Worm (Caenorhabditis elegans) whole organism, late embryonic: ENCODE data around the gene vps-2.

ENCODE experiments used
- C08G9.2 ChIP-seq: sonication (generic microtip); optimal IDR thresholded peaks from 2 replicates; lab custom pipeline; 2016; ENCODE audit warnings: mild to moderate bottlenecking, missing genetic modification characterization, moderate library complexity, missing compliant biosample characterization
- C38D4.7 ChIP-seq: fragments of 200-800 bp; sonication (Bioruptor generic); optimal IDR thresholded peaks from 2 replicates; lab custom pipeline; 2018; ENCODE audit warnings: mild to moderate bottlenecking, missing genetic modification characterization, moderate library complexity, missing compliant biosample characterization
- F13H6.1 ChIP-seq: sonication (generic microtip); optimal IDR thresholded peaks from 2 replicates; lab custom pipeline; 2016; ENCODE audit warnings: missing genetic modification characterization, missing compliant biosample characterization
- ceh-18 ChIP-seq: sonication (generic microtip); optimal IDR thresholded peaks from 2 replicates; lab custom pipeline; 2016; ENCODE audit warnings: missing genetic modification characterization, missing compliant biosample characterization
- ceh-2 ChIP-seq: sonication (generic microtip); optimal IDR thresholded peaks from 2 replicates; lab custom pipeline; 2016; ENCODE audit warnings: missing genotype, missing genetic modification characterization, missing compliant biosample characterization
- ceh-31 ChIP-seq: sonication (generic microtip); optimal IDR thresholded peaks from 2 replicates; lab custom pipeline; 2016; ENCODE audit warnings: missing genetic modification characterization, missing compliant biosample characterization
- ceh-34 ChIP-seq: sonication (generic microtip); optimal IDR thresholded peaks from 2 replicates; lab custom pipeline; 2016; ENCODE audit warnings: mild to moderate bottlenecking, missing genetic modification characterization, missing compliant biosample characterization
- ceh-45 ChIP-seq: fragments of 200-800 bp; sonication (Bioruptor generic); IDR thresholded peaks from 2 replicates; pipeline ENCODE4 v1.3.6; 2022; ENCODE audit warnings: missing genetic modification reagents, missing genetic modification characterization, missing compliant biosample characterization
- ceh-48 ChIP-seq: sonication (generic microtip); optimal IDR thresholded peaks from 2 replicates; lab custom pipeline; 2016; ENCODE audit warnings: missing genetic modification characterization, inconsistent platforms, missing compliant biosample characterization
- ceh-9 ChIP-seq: sonication (generic microtip); optimal IDR thresholded peaks from 2 replicates; lab custom pipeline; 2016; ENCODE audit warnings: mild to moderate bottlenecking, missing genetic modification characterization, inconsistent platforms, missing compliant biosample characterization
- elt-2 ChIP-seq: sonication (generic microtip); optimal IDR thresholded peaks from 2 replicates; lab custom pipeline; 2016; ENCODE audit warnings: missing genetic modification reagents, missing genetic modification characterization, missing compliant biosample characterization
- ets-4 ChIP-seq: sonication (generic microtip); optimal IDR thresholded peaks from 2 replicates; lab custom pipeline; 2016; ENCODE audit warnings: missing genetic modification characterization, missing compliant biosample characterization
- fax-1 ChIP-seq: sonication (generic microtip); optimal IDR thresholded peaks from 2 replicates; lab custom pipeline; 2016; ENCODE audit warnings: missing genotype, missing genetic modification characterization, missing compliant biosample characterization
- hlh-15 ChIP-seq: sonication (generic microtip); optimal IDR thresholded peaks from 2 replicates; lab custom pipeline; 2016; ENCODE audit warnings: missing genetic modification characterization, missing compliant biosample characterization
- hlh-30 ChIP-seq: sonication (generic microtip); optimal IDR thresholded peaks from 2 replicates; lab custom pipeline; 2017; ENCODE audit warnings: antibody characterized with exemption, missing genetic modification characterization, missing compliant biosample characterization; ENCODE audit not compliant: insufficient read depth
- hlh-6 ChIP-seq: sonication (generic microtip); optimal IDR thresholded peaks from 2 replicates; lab custom pipeline; 2016; ENCODE audit warnings: missing genotype, missing genetic modification characterization, missing compliant biosample characterization
- hlh-8 ChIP-seq: sonication (generic microtip); optimal IDR thresholded peaks from 2 replicates; lab custom pipeline; 2016; ENCODE audit warnings: missing genotype, missing genetic modification characterization, missing compliant biosample characterization
- lin-11 ChIP-seq: fragments of 200-800 bp; sonication (Bioruptor generic); optimal IDR thresholded peaks from 2 replicates; lab custom pipeline; 2018; ENCODE audit warnings: mild to moderate bottlenecking, missing genetic modification characterization, missing compliant biosample characterization
- nfya-1 ChIP-seq: sonication (generic microtip); optimal IDR thresholded peaks from 2 replicates; lab custom pipeline; 2017; ENCODE audit warnings: missing genetic modification characterization, mild to moderate bottlenecking, missing compliant biosample characterization, antibody characterized with exemption, moderate library complexity
- nhr-11 ChIP-seq: fragments of 150-350 bp; optimal IDR thresholded peaks from 2 replicates; lab custom pipeline; 2014; ENCODE audit warnings: missing biosample characterization, missing genetic modification characterization
- npax-4 ChIP-seq: sonication (generic microtip); optimal IDR thresholded peaks from 2 replicates; lab custom pipeline; 2016; ENCODE audit warnings: missing genetic modification characterization, missing compliant biosample characterization
- pat-9 ChIP-seq: fragments of 200-800 bp; sonication (Bioruptor generic); optimal IDR thresholded peaks from 2 replicates; lab custom pipeline; 2018; ENCODE audit warnings: mild to moderate bottlenecking, missing genetic modification characterization, moderate library complexity, missing compliant biosample characterization
- pha-2 ChIP-seq: sonication (generic microtip); optimal IDR thresholded peaks from 2 replicates; lab custom pipeline; 2017; ENCODE audit warnings: mild to moderate bottlenecking, missing genetic modification characterization, missing compliant biosample characterization
- pha-4 ChIP-seq: fragments of 150-350 bp; optimal IDR thresholded peaks from 2 replicates; lab custom pipeline; 2018; ENCODE audit warnings: missing biosample characterization, missing genetic modification reagents, missing genetic modification characterization
- pqm-1 ChIP-seq: sonication (generic microtip); optimal IDR thresholded peaks from 2 replicates; lab custom pipeline; 2016; ENCODE audit warnings: missing genetic modification characterization, missing compliant biosample characterization
- pros-1 ChIP-seq: fragments of 150-350 bp; optimal IDR thresholded peaks from 2 replicates; lab custom pipeline; 2014; ENCODE audit warnings: missing biosample characterization, missing genetic modification reagents, missing genetic modification characterization
- ref-2 ChIP-seq: sonication (generic microtip); optimal IDR thresholded peaks from 2 replicates; lab custom pipeline; 2016; ENCODE audit warnings: missing genetic modification characterization, missing compliant biosample characterization
- rnt-1 ChIP-seq: sonication (generic microtip); optimal IDR thresholded peaks from 2 replicates; lab custom pipeline; 2016; ENCODE audit warnings: missing genetic modification characterization, missing compliant biosample characterization
- sox-2 ChIP-seq: fragments of 200-800 bp; sonication (Bioruptor generic); IDR thresholded peaks from 2 replicates; pipeline ENCODE4 v1.3.6; 2022; ENCODE audit warnings: missing genetic modification reagents, missing genetic modification characterization, missing compliant biosample characterization
- syd-9 ChIP-seq: sonication (generic microtip); optimal IDR thresholded peaks from 2 replicates; lab custom pipeline; 2016; ENCODE audit warnings: mild to moderate bottlenecking, missing genetic modification characterization, moderate library complexity, missing compliant biosample characterization
- tbx-2 ChIP-seq: sonication (generic microtip); optimal IDR thresholded peaks from 2 replicates; lab custom pipeline; 2016; ENCODE audit warnings: missing genetic modification characterization, missing compliant biosample characterization
- ttx-3 ChIP-seq: sonication (generic microtip); optimal IDR thresholded peaks from 2 replicates; lab custom pipeline; 2016; ENCODE audit warnings: missing genetic modification reagents, missing genetic modification characterization, missing compliant biosample characterization
- unc-86 ChIP-seq: sonication (generic microtip); optimal IDR thresholded peaks from 2 replicates; lab custom pipeline; 2016; ENCODE audit warnings: missing genetic modification characterization, missing compliant biosample characterization
- ztf-16 ChIP-seq: sonication (generic microtip); optimal IDR thresholded peaks from 2 replicates; lab custom pipeline; 2017; ENCODE audit warnings: missing genetic modification characterization, missing compliant biosample characterization

The vps-2 gene

ce11 chrII:12789497-12789896, 21.5 kb upstream of the vps-2 start:
- no peak for TF ChIP-seq ceh-48 (tag; lab: Kevin White, UChicago)
- TF ChIP-seq pros-1 (tag; lab: Kevin White, UChicago) = no peak
- no peak for TF ChIP-seq ztf-16 (tag; lab: Kevin White, UChicago)
- no peak for TF ChIP-seq tbx-2 (tag; lab: Kevin White, UChicago)
- peak; percentile 28 for TF ChIP-seq hlh-6 (tag; lab: Kevin White, UChicago)
- TF ChIP-seq, all 69 proteins: peak for 1

ce11 chrII:12787831-12788248, 19.8 kb upstream of the vps-2 start, which contains the start of gene alkb-7:
alkb-7 (minus strand) TSS chrII:12788153.
- TF ChIP-seq pha-2 (tag; lab: Kevin White, UChicago) = no peak
- no peak for TF ChIP-seq pha-4 (tag; lab: Kevin White, UChicago)
- no peak for TF ChIP-seq pros-1 (tag; lab: Kevin White, UChicago)
- peak; percentile 30 for TF ChIP-seq hlh-6 (tag; lab: Kevin White, UChicago)
- peak; percentile 29 for TF ChIP-seq C38D4.7 (GFP tag; lab: Kevin White, UChicago)
- no peak for TF ChIP-seq ceh-45

ce11 chrII:12785391-12785790, 17.4 kb upstream of the vps-2 start, which contains the start of gene Y46G5A.15:
Y46G5A.15 (minus strand) TSS chrII:12785416.
- TF ChIP-seq nfya-1 (no peak), pat-9 (tag; lab: Kevin White, UChicago) (no peak), ttx-3 (tag; lab: Kevin White, UChicago) (no peak), sox-2 (GFP tag; lab: Robert Waterston, UW) (no peak), elt-2 (tag; lab: Kevin White, UChicago) (no peak), ztf-16 (tag; lab: Kevin White, UChicago) (no peak), ceh-18 (no peak)

- TF ChIP-seq hlh-30 (tag; lab: Kevin White, UChicago) (peak; percentile 6), C08G9.2 (tag; lab: Kevin White, UChicago) (peak; percentile 40), rnt-1 (peak; percentile 45), tbx-2 (tag; lab: Kevin White, UChicago) (peak; percentile 51), pros-1 (tag; lab: Kevin White, UChicago) (peak; percentile 68), ref-2 (tag; lab: Kevin White, UChicago) (peak; percentile 32), ceh-18 (peak; percentile 5), hlh-6 (tag; lab: Kevin White, UChicago) (peak; percentile 33), nfya-1 (peak; percentile 16), ceh-31 (peak; percentile 57), ceh-34 (peak; percentile 22)
Measured at ce11 chrII:12778374-12778773, 10.4 kb upstream of the vps-2 start.

ce11 chrII:12776379-12776778, 8.4 kb upstream of the vps-2 start, which contains the start of gene Y46G5A.34:
Y46G5A.34 (plus strand) TSS chrII:12776679.
- TF ChIP-seq npax-4 (tag; lab: Kevin White, UChicago) (no peak), ets-4 (tag; lab: Kevin White, UChicago) (no peak), ceh-34 (no peak), hlh-15 (tag; lab: Kevin White, UChicago) (no peak), F13H6.1 (tag; lab: Kevin White, UChicago) (no peak), ceh-2 (tag; lab: Kevin White, UChicago) (no peak), lin-11 (tag; lab: Kevin White, UChicago) (no peak), pat-9 (tag; lab: Kevin White, UChicago) (no peak), ttx-3 (tag; lab: Kevin White, UChicago) (no peak), hlh-30 (tag; lab: Kevin White, UChicago) (no peak), ceh-9 (tag; lab: Kevin White, UChicago) (no peak), pqm-1 (no peak), unc-86 (tag; lab: Kevin White, UChicago) (no peak)

- TF ChIP-seq nhr-11 (tag; lab: Kevin White, UChicago) (no peak), syd-9 (tag; lab: Kevin White, UChicago) (no peak), hlh-8 (tag; lab: Kevin White, UChicago) (no peak), fax-1 (tag; lab: Kevin White, UChicago) (no peak), F13H6.1 (tag; lab: Kevin White, UChicago) (no peak)
Measured at ce11 chrII:12774402-12774801, 6.4 kb upstream of the vps-2 start, which contains the start of gene Y46G5A.14. Y46G5A.14 (plus strand) TSS chrII:12774702.
